Worm (Caenorhabditis elegans): Measurements from ENCODE around the gene fbxa-14.

Gene fbxa-14

ce11 chrIII:1321561-1321960, 2.9 kb downstream of the fbxa-14 start, which contains the start of gene fbxa-15:
TSS of gene fbxa-15 (minus strand) at chrIII:1321661.
- no peak for TF ChIP-seq unc-62 (GFP tag; optimal IDR thresholded peaks at IDR 0.05)

- no peak for TF ChIP-seq unc-62 (GFP tag; optimal IDR thresholded peaks at IDR 0.05)
These were observed 9.4 kb downstream of the fbxa-14 start, which contains the start of the genes fbxa-80 and fbxa-19 for ce11 chrIII:1315038-1315437. TSS of gene fbxa-80 (minus strand) at chrIII:1315210. TSS of gene fbxa-19 (plus strand) at chrIII:1315401.

- no peak for TF ChIP-seq unc-62 (GFP tag; optimal IDR thresholded peaks at IDR 0.05)
These were observed 10.1 kb downstream of the fbxa-14 start for ce11 chrIII:1314283-1314682.

- no peak for TF ChIP-seq unc-62 (GFP tag; optimal IDR thresholded peaks at IDR 0.05)
These were observed 13.0 kb downstream of the fbxa-14 start for ce11 chrIII:1311367-1311766.

ce11 chrIII:1308887-1309286, 15.5 kb downstream of the fbxa-14 start, which contains the start of gene Y82E9BL.12:
TSS of gene Y82E9BL.12 (plus strand) at chrIII:1309187.
- TF ChIP-seq unc-62 (GFP tag; optimal IDR thresholded peaks at IDR 0.05), result no peak

ce11 chrIII:1308209-1308608, 16.2 kb downstream of the fbxa-14 start, which contains the start of gene fbxa-79:
TSS of gene fbxa-79 (minus strand) at chrIII:1308294.
- TF ChIP-seq unc-62 (GFP tag; optimal IDR thresholded peaks at IDR 0.05), result no peak

ce11 chrIII:1307333-1307732, 17.1 kb downstream of the fbxa-14 start:
- no peak for TF ChIP-seq unc-62 (GFP tag; optimal IDR thresholded peaks at IDR 0.05)

ce11 chrIII:1303414-1303813, 21.0 kb downstream of the fbxa-14 start, which contains the start of gene fbxa-75:
TSS of gene fbxa-75 (plus strand) at chrIII:1303714.
- TF ChIP-seq unc-62 (GFP tag; optimal IDR thresholded peaks at IDR 0.05), result no peak

ce11 chrIII:1297604-1298003, 26.8 kb downstream of the fbxa-14 start, which contains the start of gene fbxa-28:
TSS of gene fbxa-28 (plus strand) at chrIII:1297904.
- no peak for TF ChIP-seq unc-62 (GFP tag; optimal IDR thresholded peaks at IDR 0.05)

ce11 chrIII:1295149-1295716, 29.2 kb downstream of the fbxa-14 start, which contains the start of gene fbxa-35:
TSS of gene fbxa-35 (plus strand) at chrIII:1295666.
- TF ChIP-seq unc-62 (GFP tag; optimal IDR thresholded peaks at IDR 0.05), result no peak

- no peak for TF ChIP-seq unc-62 (GFP tag; optimal IDR thresholded peaks at IDR 0.05)
These were observed 31.3 kb downstream of the fbxa-14 start, which contains the start of gene fbxa-36 for ce11 chrIII:1293135-1293534. TSS of gene fbxa-36 (minus strand) at chrIII:1293235.

- TF ChIP-seq unc-62 (GFP tag; optimal IDR thresholded peaks at IDR 0.05), result no peak
These were observed 35.3 kb downstream of the fbxa-14 start for ce11 chrIII:1289139-1289538.

ce11 chrIII:1288473-1289056, 35.8 kb downstream of the fbxa-14 start, which contains the start of gene fbxa-50:
TSS of gene fbxa-50 (minus strand) at chrIII:1288523.
- TF ChIP-seq unc-62 (GFP tag; optimal IDR thresholded peaks at IDR 0.05), result no peak

ce11 chrIII:1284584-1285046, 39.8 kb downstream of the fbxa-14 start, which contains the start of gene fbxa-37:
TSS of gene fbxa-37 (plus strand) at chrIII:1284996.
- TF ChIP-seq unc-62 (GFP tag; optimal IDR thresholded peaks at IDR 0.05), result no peak

- no peak for TF ChIP-seq unc-62 (GFP tag; optimal IDR thresholded peaks at IDR 0.05)
These were observed 45.2 kb downstream of the fbxa-14 start for ce11 chrIII:1279197-1279596.

- TF ChIP-seq unc-62 (GFP tag; optimal IDR thresholded peaks at IDR 0.05), result no peak
These were observed 48.9 kb downstream of the fbxa-14 start, which contains the start of gene fbxa-30 for ce11 chrIII:1275513-1275912. TSS of gene fbxa-30 (minus strand) at chrIII:1275613.

Measured in whole organism, dauer.